Worm (Caenorhabditis elegans) whole organism, L1 larva: Measurements from ENCODE around the gene F57B9.8.

Experiments
- alr-1 ChIP-seq: fragments of 200-800 bp; sonication (Bioruptor generic); optimal IDR thresholded peaks from 2 replicates; lab custom pipeline; 2018; ENCODE audit warnings: borderline replicate concordance, mild to moderate bottlenecking, missing genetic modification characterization, missing compliant biosample characterization
- aly-2 ChIP-seq: fragments of 150-350 bp; optimal IDR thresholded peaks from 2 replicates; lab custom pipeline; 2014; ENCODE audit warnings: missing biosample characterization, missing genetic modification characterization
- ceh-82 ChIP-seq, 3 experiments: fragments of 150-350 bp in 1 of 3; sonication (generic microtip) in 2 of 3; optimal IDR thresholded peaks; 2 replicates each; lab custom pipeline; 2014 to 2017; ENCODE audit warnings: missing biosample characterization in 3 of 3, missing genetic modification characterization in 3 of 3
- ces-1 ChIP-seq: fragments of 150-350 bp; optimal IDR thresholded peaks from 2 replicates; lab custom pipeline; 2014; ENCODE audit warnings: missing biosample characterization, missing genetic modification reagents, missing genetic modification characterization
- lin-13 ChIP-seq: fragments of 150-350 bp; optimal IDR thresholded peaks from 2 replicates; lab custom pipeline; 2014; ENCODE audit warnings: missing biosample characterization, missing genetic modification reagents, missing genetic modification characterization
- mdl-1 ChIP-seq, 2 experiments: fragments of 150-350 bp; optimal IDR thresholded peaks; 2 replicates each; lab custom pipeline; 2014 to 2017; ENCODE audit warnings: missing biosample characterization in 2 of 2, missing genetic modification characterization in 2 of 2, inconsistent platforms in 1 of 2
- nhr-12 ChIP-seq: sonication (generic microtip); optimal IDR thresholded peaks from 2 replicates; lab custom pipeline; 2017; ENCODE audit warnings: missing biosample characterization, missing genetic modification characterization
- nhr-77 ChIP-seq: fragments of 150-350 bp; optimal IDR thresholded peaks from 2 replicates; lab custom pipeline; 2014; ENCODE audit warnings: missing biosample characterization, missing genetic modification characterization
- snpc-4 ChIP-seq: fragments of 150-350 bp; optimal IDR thresholded peaks from 2 replicates; lab custom pipeline; 2014; ENCODE audit warnings: missing biosample characterization, missing genetic modification characterization
- sox-4 ChIP-seq: sonication (generic microtip); optimal IDR thresholded peaks from 2 replicates; lab custom pipeline; 2016; ENCODE audit warnings: missing genetic modification characterization, missing compliant biosample characterization
- ztf-11 ChIP-seq, 2 experiments: sonication (generic microtip); optimal IDR thresholded peaks; 2 replicates each; lab custom pipeline; 2016 to 2017; ENCODE audit warnings: missing genetic modification characterization in 2 of 2, missing biosample characterization in 1 of 2, missing compliant biosample characterization in 1 of 2

- TF ChIP-seq aly-2 (no peak), ces-1 (GFP tag; lab: Kevin White, UChicago) (no peak), ztf-11 (tag; optimal IDR thresholded peaks at IDR 0.05; lab: Kevin White, UChicago) (no peak), alr-1 (no peak), snpc-4 (tag; lab: Kevin White, UChicago) (no peak), ceh-82 (tag; optimal IDR thresholded peaks at IDR 0.05; lab: Kevin White, UChicago) (no peak), nhr-77 (no peak), lin-13 (GFP tag; lab: Kevin White, UChicago) (no peak), nhr-12 (tag; lab: Kevin White, UChicago) (no peak), sox-4 (tag; lab: Kevin White, UChicago) (no peak), mdl-1 (tag; optimal IDR thresholded peaks at IDR 0.05; lab: Kevin White, UChicago) (no peak)
Observed at ce11 chrIII:6968655-6969054, 33.5 kb upstream of the F57B9.8 start.
